Fruit fly (Drosophila melanogaster) Kc167 (cell line): ENCODE data around the gene Nsf2.

Experiments
- Myc ChIP-seq: fragments of >200 bp; optimal IDR thresholded peaks from 2 replicates; lab custom pipeline; 2017; ENCODE audit warnings: missing external identifiers
- Sin3A ChIP-seq: fragments of >200 bp; optimal IDR thresholded peaks from 2 replicates; lab custom pipeline; 2018; ENCODE audit warnings: missing external identifiers
- h ChIP-seq: fragments of >200 bp; optimal IDR thresholded peaks from 3 replicates; lab custom pipeline; 2018; ENCODE audit warnings: missing external identifiers
- insv ChIP-seq: fragments of >200 bp; optimal IDR thresholded peaks from 3 replicates; lab custom pipeline; 2018; ENCODE audit warnings: missing external identifiers
- psq ChIP-seq: fragments of >200 bp; optimal IDR thresholded peaks from 2 replicates; lab custom pipeline; 2017; ENCODE audit warnings: missing external identifiers
- ttk ChIP-seq: sonication (Bioruptor generic); optimal IDR thresholded peaks from 2 replicates; lab custom pipeline; 2017; ENCODE audit warnings: missing external identifiers

Gene Nsf2

DNA sequence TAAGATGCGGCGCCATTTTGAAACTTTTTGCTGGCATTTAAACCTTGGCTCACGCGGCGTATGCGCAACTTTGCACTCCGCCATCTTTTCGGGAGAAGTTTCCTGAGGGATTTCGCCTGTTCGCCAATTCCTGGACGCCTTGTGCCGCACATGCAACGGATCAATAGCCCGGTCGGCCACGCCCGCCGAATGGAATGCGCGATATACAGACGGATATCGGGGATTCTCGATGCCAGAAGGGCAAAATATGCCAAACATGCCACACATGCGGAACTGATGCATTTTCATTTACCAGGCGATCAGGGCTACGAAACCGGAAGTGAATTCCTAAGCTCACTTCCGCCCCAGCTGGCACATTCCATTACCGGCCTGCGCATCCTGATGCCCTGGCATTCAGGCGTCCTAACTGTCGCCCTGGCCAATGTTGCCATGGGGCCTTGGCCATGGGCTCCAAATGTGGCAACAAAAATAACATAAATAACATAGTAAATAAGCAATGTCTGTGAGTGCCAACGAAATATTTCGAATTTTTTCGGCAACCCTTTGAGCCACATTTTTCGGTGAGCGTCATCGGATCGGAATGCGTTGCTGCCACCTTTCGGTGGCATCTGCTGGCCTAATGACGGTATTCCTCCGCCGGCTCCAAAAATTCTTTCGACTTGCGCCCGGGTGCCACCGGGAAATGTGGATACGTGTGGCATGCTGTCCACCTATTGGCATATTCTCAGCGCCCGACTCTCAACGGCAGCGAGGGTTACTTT, 35.6 kb downstream of the Nsf2 start:
- TF ChIP-seq h (lab: Kevin White, UChicago), result no peak
- no peak for TF ChIP-seq psq
- no peak for TF ChIP-seq insv
- TF ChIP-seq Sin3A (lab: Kevin White, UChicago), result no peak
- TF ChIP-seq ttk (lab: Kevin White, UChicago), result no peak
- TF ChIP-seq Myc (lab: Kevin White, UChicago), result no peak

DNA sequence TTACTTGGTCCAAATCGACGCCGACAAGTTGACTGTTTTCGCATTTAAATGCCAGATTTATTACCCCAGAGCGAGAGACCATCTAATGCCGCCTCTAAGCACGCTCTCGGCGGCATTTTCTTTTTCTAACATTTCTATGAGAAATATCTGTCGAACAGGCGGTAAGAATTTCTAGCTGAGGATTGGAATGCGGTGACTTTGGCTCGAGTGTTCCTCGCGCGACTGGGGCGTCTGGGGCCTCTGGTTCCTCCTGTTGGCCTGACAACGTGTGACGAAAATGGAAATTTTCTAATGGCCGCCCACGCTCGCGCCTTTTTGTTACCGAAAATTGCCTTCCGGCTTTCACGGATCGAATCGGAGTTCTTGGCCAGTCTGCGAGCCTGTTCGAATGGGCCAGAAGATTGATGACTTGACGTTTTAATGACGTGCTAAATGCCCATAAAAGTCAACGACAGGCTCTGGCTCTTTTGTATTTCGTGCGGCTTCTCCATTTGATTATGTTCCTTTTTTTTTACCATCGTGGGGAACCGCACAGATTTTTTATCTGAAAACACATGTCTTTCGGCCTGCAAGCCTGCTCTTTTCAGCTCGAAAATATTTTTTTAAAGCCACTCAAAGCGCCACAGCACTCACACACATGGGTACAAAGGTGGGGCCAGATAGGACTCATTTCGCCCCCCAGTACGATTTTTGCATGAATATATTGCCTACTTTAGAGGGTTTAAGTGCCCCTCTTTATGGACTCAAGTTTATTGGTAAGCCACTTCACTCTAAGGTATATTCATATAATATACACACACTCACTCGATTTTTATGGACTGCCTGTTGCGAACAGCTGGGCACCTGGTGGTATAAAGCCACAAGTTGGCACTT, 36.4 kb downstream of the Nsf2 start:
- TF ChIP-seq ttk (lab: Kevin White, UChicago) (no peak), psq (no peak), Sin3A (lab: Kevin White, UChicago) (no peak), Myc (lab: Kevin White, UChicago) (no peak), insv (no peak), h (lab: Kevin White, UChicago) (no peak)

DNA sequence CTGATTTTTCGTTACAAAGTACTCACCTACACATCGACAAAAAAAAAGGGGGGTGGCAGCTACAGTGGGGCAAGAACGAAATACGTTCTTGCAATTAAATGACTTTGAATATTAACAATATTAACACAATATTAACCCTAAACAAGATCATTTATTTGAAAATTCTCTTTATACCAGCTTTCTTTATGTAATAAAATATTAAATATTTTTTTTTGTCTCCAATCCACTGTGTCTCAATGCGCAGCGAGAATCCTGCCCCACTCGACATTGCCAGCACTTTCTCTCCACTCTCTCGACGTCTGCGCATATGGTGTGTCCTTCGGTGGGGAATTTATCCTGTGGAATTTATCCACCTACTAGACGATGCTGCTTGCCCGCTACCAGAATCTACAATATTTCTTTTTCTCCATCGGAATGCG, 37.4 kb downstream of the Nsf2 start:
- TF ChIP-seq h (lab: Kevin White, UChicago), result no peak
- TF ChIP-seq Myc (lab: Kevin White, UChicago), result no peak
- TF ChIP-seq ttk (lab: Kevin White, UChicago), result no peak
- no peak for TF ChIP-seq Sin3A (lab: Kevin White, UChicago)
- no peak for TF ChIP-seq psq
- no peak for TF ChIP-seq insv

DNA sequence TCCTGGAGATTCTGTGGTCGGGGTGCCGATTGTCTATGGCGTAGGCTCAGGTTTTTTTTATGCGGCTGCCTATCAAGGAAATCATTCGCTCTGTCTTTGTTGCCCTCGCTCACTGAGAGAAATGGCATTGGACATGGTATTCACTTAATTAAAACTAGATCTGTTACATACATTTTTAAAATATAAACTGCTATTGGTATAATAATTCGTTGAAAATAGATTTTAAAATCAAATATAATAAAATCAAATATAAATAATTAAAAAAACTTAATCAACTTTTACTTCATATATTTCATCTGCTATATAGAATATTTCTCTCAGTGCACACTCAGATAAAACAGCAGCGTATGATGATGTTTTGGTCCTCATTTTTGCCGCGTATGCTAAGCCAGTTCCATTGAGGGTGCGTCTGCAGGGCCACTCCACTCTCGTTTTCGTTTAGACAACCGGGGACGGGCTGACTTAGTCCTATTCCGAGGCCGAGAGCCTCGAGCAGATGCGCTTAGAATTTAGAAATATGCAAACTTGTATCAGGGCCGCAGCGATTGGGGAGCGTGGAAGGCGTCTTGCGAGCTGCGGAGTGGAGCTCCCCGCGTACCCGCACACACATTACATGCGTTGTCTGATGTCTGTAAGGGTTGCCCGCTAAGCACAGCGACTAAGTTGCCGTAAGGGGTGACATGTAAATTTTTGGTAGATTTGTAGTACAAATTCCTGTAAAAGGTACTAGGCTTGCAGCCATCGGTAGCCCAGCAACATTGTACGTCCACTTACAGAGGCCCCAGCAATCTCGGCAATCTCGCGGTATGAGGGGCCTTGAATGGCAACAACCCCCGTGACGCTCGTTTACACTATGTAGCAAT, 38.0 kb downstream of the Nsf2 start:
- TF ChIP-seq psq (no peak), Myc (lab: Kevin White, UChicago) (no peak), ttk (lab: Kevin White, UChicago) (no peak), Sin3A (lab: Kevin White, UChicago) (no peak), insv (no peak), h (lab: Kevin White, UChicago) (no peak)

DNA sequence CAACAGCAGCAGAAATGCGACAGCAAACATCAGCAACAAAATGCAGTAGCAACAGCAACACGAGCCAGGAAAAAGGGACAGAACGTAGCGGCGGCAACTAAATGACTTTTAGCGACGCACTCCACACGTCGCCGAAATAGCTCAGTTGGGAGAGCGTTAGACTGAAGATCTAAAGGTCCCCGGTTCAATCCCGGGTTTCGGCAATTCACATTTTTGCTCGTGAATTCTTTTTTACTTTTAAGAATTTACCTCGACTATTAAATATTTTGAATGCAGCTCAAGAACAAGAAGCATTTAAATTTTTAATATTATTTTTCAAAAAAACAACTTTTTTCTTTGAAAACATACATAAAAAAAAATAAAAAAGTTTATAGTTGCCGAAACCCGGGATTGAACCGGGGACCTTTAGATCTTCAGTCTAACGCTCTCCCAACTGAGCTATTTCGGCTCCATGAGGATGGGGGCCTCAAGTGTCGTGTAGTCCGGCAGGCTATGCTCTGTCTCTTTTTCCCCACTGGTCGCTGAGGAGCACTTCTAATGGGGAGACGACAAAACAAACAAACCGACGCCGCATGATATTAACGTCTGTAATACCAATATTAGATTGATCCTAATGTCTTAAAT, 39.9 kb downstream of the Nsf2 start:
- TF ChIP-seq ttk (lab: Kevin White, UChicago) (no peak), Sin3A (lab: Kevin White, UChicago) (no peak), h (lab: Kevin White, UChicago) (no peak), insv (no peak), psq (no peak), Myc (lab: Kevin White, UChicago) (no peak)

DNA sequence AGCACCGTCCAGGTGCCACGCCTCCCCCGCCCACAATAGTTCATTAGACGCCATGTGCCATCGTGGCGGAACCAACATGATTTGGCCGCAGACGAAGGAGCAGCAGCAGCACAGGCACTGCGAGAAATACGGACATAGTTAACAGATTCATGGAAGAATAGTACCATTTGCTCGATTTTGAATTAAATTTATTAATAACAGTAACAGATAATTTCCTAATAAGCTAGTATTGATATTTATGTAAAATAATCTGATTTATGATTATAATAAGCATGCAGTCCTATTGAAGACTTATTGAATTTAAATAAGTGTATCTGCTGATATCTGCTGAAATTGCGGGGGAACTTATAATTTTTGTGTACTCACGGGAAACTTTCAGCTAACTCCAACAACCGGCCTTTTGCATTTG, 40.5 kb downstream of the Nsf2 start:
- TF ChIP-seq insv (no peak), ttk (lab: Kevin White, UChicago) (no peak), Myc (lab: Kevin White, UChicago) (no peak), psq (no peak), h (lab: Kevin White, UChicago) (no peak)

DNA sequence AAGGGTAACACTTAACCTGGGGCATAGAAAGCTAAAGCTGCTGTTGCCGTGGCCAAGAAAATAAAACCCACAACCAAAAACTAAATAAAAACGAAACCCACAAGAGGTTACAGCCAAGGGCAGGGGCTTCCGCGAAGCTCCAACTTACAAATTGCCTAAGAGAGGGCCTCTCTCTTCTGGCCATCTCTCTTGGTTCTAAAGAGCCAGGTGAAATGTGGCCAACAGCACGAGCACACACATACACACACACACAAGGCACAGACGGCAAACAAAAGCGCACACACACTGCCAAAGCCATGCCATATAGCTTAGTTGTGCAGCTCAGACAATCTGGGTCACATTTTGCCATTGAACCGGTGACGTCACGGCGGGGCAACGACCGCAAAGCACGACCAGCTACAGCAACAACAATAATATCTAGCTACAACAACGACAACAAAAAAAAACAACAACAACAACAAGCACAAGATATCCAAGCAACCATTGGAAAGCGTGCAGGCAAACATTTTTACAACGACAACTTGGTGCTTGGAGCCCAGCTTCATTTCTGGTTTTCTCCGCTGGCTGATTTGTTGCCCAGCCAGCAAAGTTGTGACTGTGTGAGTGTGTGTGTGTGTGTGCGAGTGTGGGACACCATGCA, 41.1 kb downstream of the Nsf2 start:
- TF ChIP-seq Sin3A (lab: Kevin White, UChicago) (no peak), h (lab: Kevin White, UChicago) (no peak), Myc (lab: Kevin White, UChicago) (no peak), insv (no peak), ttk (lab: Kevin White, UChicago) (no peak), psq (no peak)

DNA sequence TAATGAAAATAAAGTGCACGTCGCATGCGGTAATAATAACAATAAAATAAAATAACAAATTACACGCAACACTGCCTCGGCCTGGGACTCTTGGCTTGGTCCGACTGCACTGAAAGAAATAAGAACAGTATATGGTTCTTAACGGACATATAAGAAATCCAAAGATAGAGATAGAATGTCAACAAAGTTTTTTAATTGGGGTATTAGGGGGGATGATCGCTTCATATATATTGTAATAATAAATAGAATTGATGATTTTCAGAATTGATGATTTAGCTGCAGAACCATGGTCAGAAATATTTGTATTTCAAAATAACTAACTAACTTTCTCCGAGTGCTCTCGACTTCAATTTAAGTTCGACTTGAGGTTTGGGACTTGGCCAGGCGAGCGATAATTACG, 41.7 kb downstream of the Nsf2 start:
- no peak for TF ChIP-seq psq
- no peak for TF ChIP-seq h (lab: Kevin White, UChicago)
- TF ChIP-seq ttk (lab: Kevin White, UChicago), result no peak
- TF ChIP-seq Myc (lab: Kevin White, UChicago), result no peak
- TF ChIP-seq Sin3A (lab: Kevin White, UChicago), result no peak
- TF ChIP-seq insv, result no peak

DNA sequence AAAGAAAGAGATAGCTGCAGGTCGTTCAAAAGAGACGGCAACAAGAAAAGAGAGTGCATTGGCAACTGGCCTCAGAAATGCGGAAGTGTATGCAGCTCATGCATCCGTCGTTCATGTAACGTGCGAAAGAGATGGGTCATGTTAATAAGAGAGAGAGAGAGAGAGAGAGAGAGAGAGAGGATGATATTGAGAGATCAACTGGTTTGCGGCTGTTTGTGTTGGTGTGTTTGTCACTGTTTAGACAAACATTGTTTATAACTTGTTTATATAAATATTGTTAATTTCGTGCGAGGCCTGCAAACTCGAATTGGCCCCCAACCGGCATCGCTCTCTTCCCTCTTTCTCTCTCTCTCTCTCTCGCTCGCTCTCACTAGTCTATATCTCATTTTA, 43.1 kb downstream of the Nsf2 start:
- TF ChIP-seq psq, result no peak
- no peak for TF ChIP-seq ttk (lab: Kevin White, UChicago)
- no peak for TF ChIP-seq insv
- no peak for TF ChIP-seq Sin3A (lab: Kevin White, UChicago)
- no peak for TF ChIP-seq h (lab: Kevin White, UChicago)

DNA sequence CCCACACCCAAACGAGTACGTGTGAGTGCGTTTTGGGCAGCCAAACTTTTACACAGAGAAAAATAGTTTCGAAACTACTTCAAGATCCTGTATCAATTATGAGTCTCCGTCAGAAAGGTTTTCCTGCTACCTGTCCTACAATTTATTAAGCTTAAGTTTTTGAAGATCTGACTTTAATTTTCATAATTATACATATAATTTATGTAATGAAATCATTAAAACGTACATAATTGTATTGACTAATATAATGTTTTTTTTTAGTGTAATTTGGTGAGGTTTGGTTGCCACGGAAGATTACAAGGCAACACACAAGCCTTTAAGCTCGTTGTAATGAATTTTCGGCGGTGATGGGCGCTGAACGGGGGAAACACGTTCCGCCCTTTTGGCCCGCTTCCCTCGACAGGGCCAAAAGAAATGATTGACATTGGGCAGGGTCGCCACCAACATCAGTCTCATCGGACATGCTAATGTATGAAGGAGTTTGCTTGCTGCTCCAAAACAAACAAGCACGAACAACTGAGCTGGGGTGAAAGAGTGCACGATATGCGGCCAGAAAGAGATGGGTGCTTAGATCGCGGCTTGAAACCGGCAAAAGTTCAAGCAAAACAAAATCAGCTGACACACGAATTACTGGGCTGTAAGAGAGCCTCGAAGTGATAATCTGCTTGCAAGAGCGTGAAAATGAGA, 43.7 kb downstream of the Nsf2 start:
- TF ChIP-seq psq (no peak), ttk (lab: Kevin White, UChicago) (no peak), Myc (lab: Kevin White, UChicago) (no peak), h (lab: Kevin White, UChicago) (no peak), Sin3A (lab: Kevin White, UChicago) (no peak), insv (no peak)
